Fruit fly (Drosophila melanogaster) whole organism: ENCODE results near the gene tHMG2.

Source experiments
- CG8478 ChIP-seq: fragments of >200 bp; optimal IDR thresholded peaks from 2 replicates; lab custom pipeline; 2018; ENCODE audit warnings: inconsistent platforms
- Dll ChIP-seq: fragments of >200 bp; optimal IDR thresholded peaks from 2 replicates; lab custom pipeline; 2017
- EcR ChIP-seq, 2 experiments: fragments of >200 bp; optimal IDR thresholded peaks; 2 replicates each; lab custom pipeline; 2017; ENCODE audit warnings: missing biosample characterization in 2 of 2, missing genetic modification characterization in 2 of 2, missing genetic modification reagents in 2 of 2
- pan ChIP-seq: fragments of >200 bp; optimal IDR thresholded peaks from 2 replicates; lab custom pipeline; 2017
- psq ChIP-seq: fragments of >200 bp; optimal IDR thresholded peaks from 2 replicates; lab custom pipeline; 2017
- usp ChIP-seq: fragments of >200 bp; optimal IDR thresholded peaks from 2 replicates; lab custom pipeline; 2017; ENCODE audit warnings: missing biosample characterization, missing genetic modification characterization, mixed read lengths

tHMG2 gene

DNA sequence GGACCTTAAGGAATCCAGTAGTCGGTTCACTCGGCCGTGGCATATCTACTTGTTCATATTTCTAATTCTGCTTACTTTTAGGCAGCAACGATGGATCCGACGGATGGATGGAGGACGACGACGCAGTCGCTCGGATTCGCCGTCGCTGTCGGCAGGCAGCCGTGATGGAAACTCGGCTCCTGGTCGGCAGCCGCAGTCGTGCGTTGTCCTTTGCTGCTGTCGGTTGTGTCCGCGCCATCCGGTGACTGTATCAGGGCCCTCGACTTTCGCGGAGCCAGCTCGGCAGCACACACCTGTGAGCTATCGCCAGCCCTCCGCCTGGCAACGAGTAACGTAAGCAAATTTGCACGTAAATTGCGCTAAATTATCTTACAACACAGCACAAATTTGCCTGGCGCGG is 4.3 kb downstream of the tHMG2 start, which contains the start of gene Octbeta1R:
Octbeta1R (plus strand) TSS at position 191 of the 400 bp plus-strand sequence.
- TF ChIP-seq pan (lab: Kevin White, UChicago) (no peak), psq (lab: Kevin White, UChicago) (no peak), EcR (GFP tag; optimal IDR thresholded peaks at IDR 0.05; lab: Kevin White, UChicago) (no peak), Dll (lab: Kevin White, UChicago) (no peak), CG8478 (lab: Kevin White, UChicago) (no peak), usp (GFP tag; lab: Kevin White, UChicago) (no peak)

DNA sequence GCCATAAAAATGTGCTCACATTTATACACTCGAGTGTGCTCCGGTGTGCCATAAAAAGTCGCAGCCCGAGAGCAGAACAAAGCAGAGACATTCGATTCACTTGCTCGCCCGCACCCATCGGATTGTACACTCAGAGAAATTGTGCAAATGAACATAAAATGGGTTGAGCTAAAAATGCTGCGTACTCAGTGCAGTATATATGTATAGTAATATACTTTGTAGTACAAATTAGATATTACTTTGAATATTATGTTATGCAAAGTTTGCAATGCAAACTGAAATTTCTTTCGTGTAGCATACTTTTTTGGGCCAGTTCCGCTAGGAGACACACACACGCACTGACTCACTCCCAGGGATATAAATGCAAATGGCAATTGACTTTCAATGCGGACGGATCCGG is 10.9 kb downstream of the tHMG2 start:
- TF ChIP-seq usp (GFP tag; lab: Kevin White, UChicago) (no peak), psq (lab: Kevin White, UChicago) (no peak), EcR (GFP tag; optimal IDR thresholded peaks at IDR 0.05; lab: Kevin White, UChicago) (no peak), Dll (lab: Kevin White, UChicago) (no peak), CG8478 (lab: Kevin White, UChicago) (no peak), pan (lab: Kevin White, UChicago) (no peak)

- no peak for TF ChIP-seq CG8478 (lab: Kevin White, UChicago)
- no peak for TF ChIP-seq usp (GFP tag; lab: Kevin White, UChicago)
- TF ChIP-seq Dll (lab: Kevin White, UChicago): no peak
- TF ChIP-seq EcR (GFP tag; optimal IDR thresholded peaks at IDR 0.05; lab: Kevin White, UChicago): no peak
- no peak for TF ChIP-seq pan (lab: Kevin White, UChicago)
- TF ChIP-seq psq (lab: Kevin White, UChicago): no peak
Observed at dm6 chr3R:22515384-22515783, 22.6 kb downstream of the tHMG2 start.

DNA sequence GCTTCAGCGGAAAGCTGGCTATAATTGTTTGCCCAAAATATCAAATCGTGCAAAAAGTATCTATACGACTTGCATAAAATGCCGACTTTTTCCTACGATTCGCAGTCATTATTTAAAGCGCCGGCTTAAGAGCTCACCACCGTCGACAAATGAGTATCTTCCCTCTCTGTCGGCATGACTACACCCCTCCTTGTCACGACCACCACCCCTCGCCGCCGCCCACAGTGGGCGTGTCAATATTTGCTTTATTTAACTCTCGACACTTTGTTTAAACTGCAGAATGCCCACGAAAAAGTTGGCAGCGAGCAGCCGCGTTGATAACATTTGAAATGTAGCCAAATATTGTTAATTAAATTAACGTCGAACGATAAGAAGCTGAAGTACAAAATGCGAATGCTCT is 25.5 kb downstream of the tHMG2 start:
- no peak for TF ChIP-seq pan (lab: Kevin White, UChicago)
- TF ChIP-seq Dll (lab: Kevin White, UChicago): no peak
- TF ChIP-seq usp (GFP tag; lab: Kevin White, UChicago): no peak
- no peak for TF ChIP-seq EcR (GFP tag; optimal IDR thresholded peaks at IDR 0.05; lab: Kevin White, UChicago)
- no peak for TF ChIP-seq CG8478 (lab: Kevin White, UChicago)
- TF ChIP-seq psq (lab: Kevin White, UChicago): no peak

DNA sequence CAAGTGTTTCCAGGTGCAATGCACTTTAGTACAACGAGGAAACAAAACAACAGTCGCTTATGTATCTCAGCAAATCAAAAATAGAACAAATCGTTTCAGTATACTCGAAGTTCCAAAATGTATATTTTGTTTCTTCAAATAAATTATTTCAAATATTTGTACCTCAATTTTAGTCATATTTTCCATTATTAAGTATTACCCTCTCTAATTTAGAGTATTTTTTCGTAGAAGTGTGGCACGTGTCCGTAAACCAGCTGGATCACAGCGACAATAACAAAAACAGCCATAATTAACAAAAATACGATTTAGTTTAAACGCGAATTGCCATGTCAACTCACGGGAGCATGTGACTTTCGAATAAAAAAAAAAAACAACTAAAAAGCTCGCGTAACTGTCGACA is 26.0 kb downstream of the tHMG2 start:
- TF ChIP-seq CG8478 (lab: Kevin White, UChicago): no peak

DNA sequence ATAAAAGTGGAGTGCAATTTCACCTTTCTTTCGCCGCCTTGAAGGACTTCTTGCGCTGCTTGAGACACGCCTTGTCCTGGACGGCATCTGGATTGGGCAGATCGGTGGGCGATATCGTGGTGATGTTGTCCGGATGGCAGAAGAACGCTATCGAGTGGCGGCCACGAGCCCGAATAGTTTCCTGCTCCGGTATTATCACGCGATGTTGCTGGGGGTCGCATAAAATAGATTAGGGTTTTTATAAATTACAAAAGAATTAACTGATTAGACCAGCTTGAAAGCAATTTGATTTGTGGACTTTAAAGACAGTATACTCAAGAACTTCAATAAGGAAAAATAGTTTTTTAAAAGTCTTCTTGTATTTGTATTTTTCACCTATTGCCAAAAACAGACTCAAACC is 27.7 kb downstream of the tHMG2 start:
- TF ChIP-seq psq (lab: Kevin White, UChicago) (no peak), usp (GFP tag; lab: Kevin White, UChicago) (no peak)

DNA sequence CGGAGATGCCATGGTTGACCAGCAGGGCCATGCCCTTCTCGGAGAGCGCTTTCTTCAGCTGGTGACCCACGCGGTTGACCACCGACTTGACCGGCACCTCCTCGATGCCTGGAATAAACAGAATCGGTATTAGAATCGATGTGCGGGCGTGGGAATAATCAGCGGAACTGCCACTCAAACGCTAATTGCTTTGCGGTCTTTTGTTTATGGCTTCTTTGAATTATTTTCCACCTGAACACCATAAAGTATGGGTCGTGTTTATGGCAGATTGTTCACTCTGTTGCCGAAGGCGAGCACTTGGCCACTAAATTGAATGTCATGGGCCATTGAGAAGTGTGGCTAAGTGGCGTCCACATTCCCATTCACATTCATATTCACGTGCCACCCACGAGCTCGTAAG is 29.3 kb downstream of the tHMG2 start:
- TF ChIP-seq usp (GFP tag; lab: Kevin White, UChicago) (no peak), CG8478 (lab: Kevin White, UChicago) (no peak), EcR (GFP tag; optimal IDR thresholded peaks at IDR 0.05; lab: Kevin White, UChicago) (no peak), psq (lab: Kevin White, UChicago) (no peak), pan (lab: Kevin White, UChicago) (no peak), Dll (lab: Kevin White, UChicago) (no peak)

DNA sequence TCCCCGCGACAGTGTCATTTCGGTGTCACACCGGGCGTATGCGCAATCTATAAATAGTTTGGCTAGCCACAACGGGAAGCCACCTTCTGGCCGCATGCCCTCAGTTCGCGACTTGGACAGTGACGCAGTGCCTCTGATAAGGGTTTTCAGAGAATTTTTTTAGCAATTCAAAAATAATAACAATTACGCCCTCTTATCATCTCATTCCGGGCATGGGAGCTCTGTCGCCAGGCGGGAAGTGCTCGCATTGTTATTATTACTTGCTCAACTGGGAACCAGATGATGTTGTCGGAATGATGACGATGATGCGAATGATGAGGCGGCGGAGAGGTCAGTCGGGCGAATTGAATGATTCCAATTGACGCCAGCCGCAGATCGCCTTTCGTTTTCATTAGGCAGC is 30.1 kb downstream of the tHMG2 start:
- TF ChIP-seq CG8478 (lab: Kevin White, UChicago) (no peak), psq (lab: Kevin White, UChicago) (no peak), pan (lab: Kevin White, UChicago) (no peak), EcR (GFP tag; optimal IDR thresholded peaks at IDR 0.05; lab: Kevin White, UChicago) (no peak), usp (GFP tag; lab: Kevin White, UChicago) (no peak)

- no peak for TF ChIP-seq Dll (lab: Kevin White, UChicago)
- TF ChIP-seq EcR (GFP tag; optimal IDR thresholded peaks at IDR 0.05; lab: Kevin White, UChicago): no peak
- no peak for TF ChIP-seq pan (lab: Kevin White, UChicago)
- TF ChIP-seq CG8478 (lab: Kevin White, UChicago): no peak
- no peak for TF ChIP-seq psq (lab: Kevin White, UChicago)
- TF ChIP-seq usp (GFP tag; lab: Kevin White, UChicago): no peak
Observed at dm6 chr3R:22524344-22525072, 31.8 kb downstream of the tHMG2 start.

dm6 chr3R:22525073-22525413 is 32.3 kb downstream of the tHMG2 start:
- TF ChIP-seq pan (lab: Kevin White, UChicago) (no peak), Dll (lab: Kevin White, UChicago) (no peak), psq (lab: Kevin White, UChicago) (no peak), EcR (GFP tag; optimal IDR thresholded peaks at IDR 0.05; lab: Kevin White, UChicago) (no peak), CG8478 (lab: Kevin White, UChicago) (no peak), usp (GFP tag; lab: Kevin White, UChicago) (no peak)

DNA sequence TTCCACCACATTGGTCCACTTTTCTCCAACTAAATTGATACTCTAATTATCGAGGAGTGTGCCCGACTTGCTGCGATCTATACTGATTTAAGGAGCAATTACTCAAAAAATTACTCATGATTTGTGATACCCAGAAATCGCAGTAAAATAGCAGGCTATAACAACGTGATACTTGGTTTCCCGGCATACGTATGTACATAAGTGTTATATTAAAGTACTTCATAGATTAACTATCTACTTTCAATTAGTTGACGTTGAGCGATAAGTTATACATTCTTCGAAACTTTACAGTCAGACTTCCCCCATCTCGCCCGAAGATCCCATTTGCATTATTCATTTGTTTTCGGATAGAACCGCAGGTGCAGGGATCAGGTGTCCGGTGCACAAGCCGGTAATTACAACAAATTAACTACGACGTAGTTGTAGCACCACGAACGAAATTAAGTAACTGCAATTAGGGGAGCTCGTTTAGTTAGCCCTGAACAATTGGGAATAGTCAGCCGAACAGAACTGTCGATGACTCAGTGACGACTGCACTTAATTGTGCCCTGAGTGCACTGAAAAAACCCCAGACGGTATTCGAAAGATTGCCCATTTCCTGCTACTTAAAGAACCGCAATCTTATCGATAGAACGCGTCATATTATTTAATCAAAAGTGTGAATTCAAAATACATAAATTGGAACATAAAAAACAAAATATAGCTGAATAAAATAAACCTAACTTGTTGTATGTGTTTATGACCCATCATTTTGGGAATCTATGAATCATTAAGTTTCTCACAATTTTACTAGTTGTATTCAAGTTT is 33.0 kb downstream of the tHMG2 start:
- no peak for TF ChIP-seq CG8478 (lab: Kevin White, UChicago)
- TF ChIP-seq Dll (lab: Kevin White, UChicago): no peak
- TF ChIP-seq psq (lab: Kevin White, UChicago): no peak
- no peak for TF ChIP-seq pan (lab: Kevin White, UChicago)
- TF ChIP-seq usp (GFP tag; lab: Kevin White, UChicago): no peak
- no peak for TF ChIP-seq EcR (GFP tag; optimal IDR thresholded peaks at IDR 0.05; lab: Kevin White, UChicago)
